Worm (Caenorhabditis elegans): Measurements from ENCODE around the gene ift-81.

Gene ift-81

DNA sequence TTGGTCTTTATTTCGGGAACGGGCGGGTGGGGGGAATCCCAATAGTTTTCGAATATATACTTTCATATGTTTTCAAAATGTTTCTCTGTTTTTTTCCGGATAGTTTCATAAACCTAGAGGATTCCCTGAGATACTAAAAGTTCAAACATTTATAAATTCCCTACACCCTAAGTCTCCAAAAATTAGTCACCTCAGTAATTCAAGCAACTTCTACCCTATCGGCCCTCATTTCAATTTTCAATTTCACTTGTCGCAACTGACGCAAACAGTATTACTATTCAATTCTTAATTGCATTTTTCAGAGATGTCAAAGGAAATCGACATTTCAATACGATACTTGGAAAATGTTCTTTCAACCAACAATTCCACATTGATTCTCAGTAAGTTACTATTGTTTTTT is 34.3 kb upstream of the ift-81 start, which contains the start of gene Y34B4A.4:
TSS of gene Y34B4A.4 (plus strand) at position 301 of the 400 bp plus-strand sequence.
- no peak for TF ChIP-seq sptf-1 (tag; optimal IDR thresholded peaks at IDR 0.05)
- TF ChIP-seq ceh-90 (tag; optimal IDR thresholded peaks at IDR 0.05), result no peak
- no peak for TF ChIP-seq nhr-90 (tag; optimal IDR thresholded peaks at IDR 0.05; ENCODE audit: poor library complexity)
- TF ChIP-seq hpl-2 (GFP tag; optimal IDR thresholded peaks at IDR 0.05), result no peak
- TF ChIP-seq lin-35 (GFP tag; optimal IDR thresholded peaks at IDR 0.05), result no peak
- TF ChIP-seq lir-3 (tag; optimal IDR thresholded peaks at IDR 0.05; ENCODE audit: poor library complexity), result no peak
- no peak for TF ChIP-seq hlh-17 (GFP tag; optimal IDR thresholded peaks at IDR 0.05; ENCODE audit: borderline replicate concordance)
- TF ChIP-seq fkh-4 (tag; optimal IDR thresholded peaks at IDR 0.05; ENCODE audit: borderline replicate concordance), result no peak
- no peak for TF ChIP-seq vab-15 (tag; optimal IDR thresholded peaks at IDR 0.05)
- TF ChIP-seq snpc-4 (tag; optimal IDR thresholded peaks at IDR 0.05), result no peak
- no peak for TF ChIP-seq nhr-12 (tag; optimal IDR thresholded peaks at IDR 0.05)
- TF ChIP-seq skn-1 (tag; optimal IDR thresholded peaks at IDR 0.05), result no peak
- no peak for TF ChIP-seq Y116A8C.19 (tag; optimal IDR thresholded peaks at IDR 0.05; ENCODE audit: borderline replicate concordance)
- TF ChIP-seq unc-130 (tag; optimal IDR thresholded peaks at IDR 0.05), result no peak
- TF ChIP-seq fos-1 (tag; optimal IDR thresholded peaks at IDR 0.05), result no peak
- no peak for TF ChIP-seq nhr-77 (tag; optimal IDR thresholded peaks at IDR 0.05)
- TF ChIP-seq jun-1 (tag; optimal IDR thresholded peaks at IDR 0.05), result no peak
- no peak for TF ChIP-seq isw-1 (GFP tag; IDR thresholded peaks at IDR 0.05)

DNA sequence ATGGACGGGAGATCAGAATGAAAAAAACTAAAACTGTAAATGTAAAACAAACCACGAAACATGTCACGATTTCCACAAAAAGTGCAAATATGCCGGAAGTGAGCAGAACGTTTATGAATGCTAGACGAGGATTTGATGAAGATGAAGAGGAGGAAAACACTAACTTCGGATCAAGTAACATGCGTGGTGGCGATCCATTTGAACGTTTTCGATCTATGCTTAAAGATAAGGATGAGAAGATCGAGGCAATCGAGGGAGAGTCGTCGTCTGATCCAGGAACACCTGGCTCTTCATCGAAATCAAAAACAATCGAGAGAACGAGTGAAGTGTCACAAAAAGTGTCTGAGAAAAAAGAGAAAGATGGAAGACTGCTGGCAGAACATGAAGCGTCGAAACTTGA is 33.0 kb upstream of the ift-81 start:
- TF ChIP-seq mab-9 (GFP tag; IDR thresholded peaks at IDR 0.05), result no peak
- TF ChIP-seq nhr-77 (tag; optimal IDR thresholded peaks at IDR 0.05), result no peak
- TF ChIP-seq sox-4 (tag; optimal IDR thresholded peaks at IDR 0.05), result no peak
- TF ChIP-seq jun-1 (tag; optimal IDR thresholded peaks at IDR 0.05), result no peak
- no peak for TF ChIP-seq mdl-1 (tag; optimal IDR thresholded peaks at IDR 0.05)
- TF ChIP-seq blmp-1 (tag; optimal IDR thresholded peaks at IDR 0.05), result no peak
- TF ChIP-seq fkh-10 (GFP tag; optimal IDR thresholded peaks at IDR 0.05), result no peak
- TF ChIP-seq swsn-7 (tag; optimal IDR thresholded peaks at IDR 0.05), result no peak
- TF ChIP-seq aha-1 (tag; optimal IDR thresholded peaks at IDR 0.05), result no peak
- TF ChIP-seq alr-1 (tag; optimal IDR thresholded peaks at IDR 0.05; ENCODE audit: borderline replicate concordance), result no peak

DNA sequence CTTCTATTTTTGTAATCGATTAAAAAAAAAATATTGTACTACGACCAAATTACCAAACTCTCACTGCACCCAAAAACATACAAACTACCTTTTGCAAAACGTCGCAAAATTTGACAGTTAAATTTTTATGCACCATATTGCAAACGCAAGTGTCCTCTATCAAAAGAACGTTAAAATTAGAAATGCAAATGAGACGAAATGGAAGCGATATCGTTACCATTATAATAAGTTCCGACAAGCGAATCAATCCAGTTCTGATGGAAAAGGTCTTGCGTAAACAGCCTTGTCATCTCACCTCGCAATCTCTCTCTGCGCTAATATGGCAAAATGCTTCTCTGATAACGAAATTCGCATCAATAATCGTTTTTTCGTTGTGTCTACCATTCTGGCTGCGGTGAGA is 30.3 kb upstream of the ift-81 start:
- TF ChIP-seq elt-3 (tag; optimal IDR thresholded peaks at IDR 0.05), result peak in 1 of 6 experiments; percentile 2
- no peak for TF ChIP-seq nhr-71 (tag; optimal IDR thresholded peaks at IDR 0.05)

DNA sequence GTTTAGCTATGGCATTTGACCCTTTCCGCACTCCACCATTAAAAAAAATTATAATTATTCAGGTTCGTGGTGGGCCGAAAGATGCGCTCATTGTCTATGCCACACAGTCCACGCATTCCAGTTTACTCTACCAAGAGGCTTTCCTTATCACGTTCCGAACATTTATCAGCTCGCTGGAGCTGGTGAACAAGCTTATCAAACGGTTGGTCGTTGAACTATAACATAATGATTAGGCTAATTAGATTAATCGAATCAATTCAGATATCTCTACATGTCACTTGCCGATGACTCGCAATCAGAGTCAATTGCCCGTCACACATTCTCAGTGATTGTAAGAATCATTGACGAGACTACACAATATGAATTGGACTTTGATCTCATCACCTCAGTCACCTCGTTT is 29.0 kb upstream of the ift-81 start:
- TF ChIP-seq elt-2 (tag; optimal IDR thresholded peaks at IDR 0.05) (peak; percentile 37), egl-13 (tag; optimal IDR thresholded peaks at IDR 0.05) (no peak)

DNA sequence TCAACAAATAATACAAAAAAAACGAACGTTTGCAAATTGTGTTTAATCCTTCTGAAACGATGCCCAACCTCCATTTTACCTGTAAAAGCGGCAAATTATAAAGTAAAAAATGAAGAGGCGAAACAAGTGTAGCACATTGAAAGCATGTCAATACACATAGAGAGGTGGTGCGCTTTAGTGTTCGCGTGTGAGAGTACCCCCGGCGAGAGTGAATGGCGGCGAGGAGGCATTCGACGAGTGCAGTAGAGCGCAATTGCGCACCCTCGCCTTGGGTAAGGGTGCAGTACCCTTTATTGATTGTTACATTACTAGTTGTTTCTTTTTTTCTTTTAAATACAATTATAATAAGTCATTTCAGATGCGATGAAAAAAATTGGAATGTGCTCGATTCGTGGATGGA is 23.2 kb upstream of the ift-81 start, which contains the start of gene hst-6:
TSS of gene hst-6 (plus strand) at position 353 of the 400 bp plus-strand sequence.
- TF ChIP-seq nhr-90 (tag; optimal IDR thresholded peaks at IDR 0.05; ENCODE audit: poor library complexity) (peak; percentile 49), aha-1 (tag; optimal IDR thresholded peaks at IDR 0.05) (no peak), lin-13 (GFP tag; optimal IDR thresholded peaks at IDR 0.05) (no peak), snu-23 (GFP tag; optimal IDR thresholded peaks at IDR 0.05) (peak; percentile 69), blmp-1 (tag; optimal IDR thresholded peaks at IDR 0.05) (peak; percentile 53), hpl-2 (GFP tag; optimal IDR thresholded peaks at IDR 0.05) (no peak), aly-2 (tag; optimal IDR thresholded peaks at IDR 0.05) (no peak), Y116A8C.19 (tag; optimal IDR thresholded peaks at IDR 0.05; ENCODE audit: borderline replicate concordance) (no peak), hlh-4 (tag; optimal IDR thresholded peaks at IDR 0.05) (no peak), nhr-71 (tag; optimal IDR thresholded peaks at IDR 0.05) (peak; percentile 67), zag-1 (tag; optimal IDR thresholded peaks at IDR 0.05) (no peak), nhr-47 (tag; optimal IDR thresholded peaks at IDR 0.05) (peak; percentile 65), ceh-88 (GFP tag; IDR thresholded peaks at IDR 0.05) (no peak), vab-15 (tag; optimal IDR thresholded peaks at IDR 0.05) (no peak), nhr-19 (GFP tag; conservative IDR thresholded peaks at IDR 0.05) (peak; percentile 37), tlp-1 (tag; optimal IDR thresholded peaks at IDR 0.05) (no peak), hlh-17 (GFP tag; optimal IDR thresholded peaks at IDR 0.05; ENCODE audit: borderline replicate concordance) (no peak), nhr-11 (tag; optimal IDR thresholded peaks at IDR 0.05) (no peak), sox-4 (tag; optimal IDR thresholded peaks at IDR 0.05) (no peak), mep-1 (tag; optimal IDR thresholded peaks at IDR 0.05) (peak; percentile 66), tbx-2 (tag; optimal IDR thresholded peaks at IDR 0.05) (peak; percentile 54), nhr-237 (tag; optimal IDR thresholded peaks at IDR 0.05) (no peak), ceh-63 (GFP tag; optimal IDR thresholded peaks at IDR 0.05) (no peak), lin-14 (GFP tag; optimal IDR thresholded peaks at IDR 0.05) (peak; percentile 92), ztf-4 (tag; optimal IDR thresholded peaks at IDR 0.05) (no peak)

Data from whole organism, L1 larva.